Fruit fly (Drosophila melanogaster): ENCODE data around the gene CG32987.

CG32987 gene

dm6 chr2L:8897954-8898713 is 34.5 kb downstream of the CG32987 start (continued):
- TF ChIP-seq CG18262 (tag; optimal IDR thresholded peaks at IDR 0.05), result peak; percentile 64
- TF ChIP-seq stwl (tag; optimal IDR thresholded peaks at IDR 0.05), result no peak
- no peak for TF ChIP-seq CG18476 (GFP tag; optimal IDR thresholded peaks at IDR 0.05)
- peak; percentile 44; the same call in 1 of the 3 replicates for TF ChIP-seq ci (GFP tag; IDR thresholded peaks at IDR 0.05)
- no peak for TF ChIP-seq CG2116 (GFP tag; optimal IDR thresholded peaks at IDR 0.05)
- TF ChIP-seq croc (GFP tag; conservative IDR thresholded peaks at IDR 0.05), result no peak
- peak; percentile 54 for TF ChIP-seq lbe (GFP tag; optimal IDR thresholded peaks at IDR 0.05)
- peak; percentile 19; the same call in 1 of the 2 replicates for TF ChIP-seq wor (GFP tag; IDR thresholded peaks at IDR 0.05)
- no peak for TF ChIP-seq ken (GFP tag; IDR thresholded peaks at IDR 0.05)
- TF ChIP-seq CG7786 (GFP tag; optimal IDR thresholded peaks at IDR 0.05), result peak; percentile 21
- no peak for TF ChIP-seq hkb (optimal IDR thresholded peaks at IDR 0.05)
- no peak for TF ChIP-seq hkb (GFP tag; IDR thresholded peaks at IDR 0.05)
- no peak for TF ChIP-seq Ets97D (GFP tag; optimal IDR thresholded peaks at IDR 0.05)
- no peak for TF ChIP-seq CG10431 (GFP tag; optimal IDR thresholded peaks at IDR 0.05)
- no peak for TF ChIP-seq CG7357 (GFP tag; IDR thresholded peaks at IDR 0.05)
- no peak for TF ChIP-seq Gug (GFP tag; IDR thresholded peaks at IDR 0.05)
- no peak for TF ChIP-seq mam (GFP tag; optimal IDR thresholded peaks at IDR 0.05)
- TF ChIP-seq CG5953 (GFP tag; IDR thresholded peaks at IDR 0.05), result 0 out of 2 replicates have a peak, but pooled peaks have one; percentile 22
- TF ChIP-seq CG10565 (GFP tag; optimal IDR thresholded peaks at IDR 0.05), result no peak
- peak; percentile 6 for TF ChIP-seq CG13775 (GFP tag; optimal IDR thresholded peaks at IDR 0.05)
- TF ChIP-seq dpn (GFP tag; optimal IDR thresholded peaks at IDR 0.05), result no peak
- no peak for TF ChIP-seq CG17612 (GFP tag; IDR thresholded peaks at IDR 0.05)
- 0 out of 3 replicates have a peak, but pooled peaks have one; percentile 37 for TF ChIP-seq CG11695 (GFP tag; IDR thresholded peaks at IDR 0.05)
- TF ChIP-seq corto (GFP tag; optimal IDR thresholded peaks at IDR 0.05), result peak; percentile 35
- no peak for TF ChIP-seq amos (GFP tag; IDR thresholded peaks at IDR 0.05; ENCODE audit: partially characterized antibody)
- peak; percentile 62 for TF ChIP-seq phol (tag; optimal IDR thresholded peaks at IDR 0.05)
- TF ChIP-seq pnt (GFP tag; optimal IDR thresholded peaks at IDR 0.05), result no peak
- TF ChIP-seq CG8924 (tag; optimal IDR thresholded peaks at IDR 0.05), result peak; percentile 34
- peak; percentile 49; the same call in 1 of the 3 replicates for TF ChIP-seq row (GFP tag; IDR thresholded peaks at IDR 0.05)
- TF ChIP-seq CG15479 (GFP tag; optimal IDR thresholded peaks at IDR 0.05), result no peak
- no peak for TF ChIP-seq CG9876 (GFP tag; optimal IDR thresholded peaks at IDR 0.05)
- no peak for TF ChIP-seq yki (optimal IDR thresholded peaks at IDR 0.05)
- TF ChIP-seq slbo (GFP tag; IDR thresholded peaks at IDR 0.05), result peak; percentile 42; the same call in 1 of the 2 replicates
- no peak for TF ChIP-seq gsb (GFP tag; IDR thresholded peaks at IDR 0.05)
- TF ChIP-seq CG15011 (GFP tag; optimal IDR thresholded peaks at IDR 0.05), result peak; percentile 27
- TF ChIP-seq tin (GFP tag; optimal IDR thresholded peaks at IDR 0.05), result no peak
- TF ChIP-seq CG30403 (GFP tag; optimal IDR thresholded peaks at IDR 0.05), result peak; percentile 58
- TF ChIP-seq esg (GFP tag; conservative IDR thresholded peaks at IDR 0.05), result peak; percentile 34
- no peak for TF ChIP-seq CG33213 (GFP tag; optimal IDR thresholded peaks at IDR 0.05)
- no peak for TF ChIP-seq pros (GFP tag; optimal IDR thresholded peaks at IDR 0.05)
- peak; percentile 68 for TF ChIP-seq grau (tag; optimal IDR thresholded peaks at IDR 0.05)
- peak; percentile 53 for TF ChIP-seq CG13296 (GFP tag; optimal IDR thresholded peaks at IDR 0.05)
- no peak for TF ChIP-seq CG13287 (GFP tag; IDR thresholded peaks at IDR 0.05; ENCODE audit: partially characterized antibody)
- peak; percentile 16 for TF ChIP-seq fd3F (GFP tag; optimal IDR thresholded peaks at IDR 0.05)
- TF ChIP-seq CG10267 (tag; optimal IDR thresholded peaks at IDR 0.05), result peak; percentile 29
- peak; percentile 63 for TF ChIP-seq CG10209 (GFP tag; optimal IDR thresholded peaks at IDR 0.05)

All from whole organism, embryonic.